Fruit fly (Drosophila melanogaster) whole organism, embryonic: ENCODE results near the gene shv.

Experiments
- Adf1 ChIP-seq: fragments of 200-800 bp; sonication (Bioruptor generic); IDR thresholded peaks from 2 replicates; pipeline ENCODE4 v1.3.6; 2022; ENCODE audit warnings: missing biosample characterization, missing genetic modification characterization
- Aef1 ChIP-seq: fragments of 200-800 bp; sonication (Bioruptor generic); IDR thresholded peaks from 3 replicates; pipeline ENCODE4 v1.3.6; 2022; ENCODE audit warnings: missing biosample characterization, missing genetic modification characterization
- CG10366 ChIP-seq: fragments of 200-800 bp; sonication (Bioruptor generic); IDR thresholded peaks from 2 replicates; pipeline ENCODE4 v1.3.6; 2022; ENCODE audit warnings: missing biosample characterization, missing genetic modification characterization
- CG10959 ChIP-seq: fragments of 200-800 bp; sonication (Bioruptor generic); IDR thresholded peaks from 2 replicates; pipeline ENCODE4 v1.3.6; 2022; ENCODE audit warnings: missing biosample characterization, missing genetic modification characterization
- CG11456 ChIP-seq: fragments of 200-800 bp; sonication (Bioruptor generic); IDR thresholded peaks from 3 replicates; pipeline ENCODE4 v1.3.6; 2022; ENCODE audit warnings: missing biosample characterization, missing genetic modification characterization
- CG14667 ChIP-seq: fragments of 200-800 bp; sonication (Bioruptor generic); IDR thresholded peaks from 2 replicates; pipeline ENCODE4 v1.3.6; 2022; ENCODE audit warnings: missing biosample characterization, missing genetic modification characterization
- CG15514 ChIP-seq: fragments of 200-800 bp; sonication (Bioruptor generic); optimal IDR thresholded peaks from 3 replicates; lab custom pipeline; 2017; ENCODE audit warnings: missing biosample characterization, missing genetic modification characterization, mild to moderate bottlenecking, moderate library complexity, missing genetic modification reagents
- CG15696 ChIP-seq: fragments of 200-800 bp; sonication (Bioruptor generic); optimal IDR thresholded peaks from 2 replicates; lab custom pipeline; 2019; ENCODE audit warnings: missing biosample characterization, mild to moderate bottlenecking, missing genetic modification characterization, moderate library complexity
- CG16779 ChIP-seq: fragments of 200-800 bp; sonication (Bioruptor generic); IDR thresholded peaks from 2 replicates; pipeline ENCODE4 v1.3.6; 2022; ENCODE audit warnings: missing biosample characterization, missing genetic modification characterization
- CG16815 ChIP-seq: fragments of 200-800 bp; sonication (Bioruptor generic); optimal IDR thresholded peaks from 3 replicates; lab custom pipeline; 2017; ENCODE audit warnings: missing biosample characterization, mild to moderate bottlenecking, missing genetic modification characterization
- CG17328 ChIP-seq: fragments of 200-800 bp; sonication (Bioruptor generic); IDR thresholded peaks from 2 replicates; pipeline ENCODE4 v1.3.6; 2022; ENCODE audit warnings: missing biosample characterization, missing genetic modification characterization
- CG17361 ChIP-seq: fragments of 200-800 bp; sonication (Bioruptor generic); IDR thresholded peaks from 3 replicates; pipeline ENCODE4 v1.3.6; 2022; ENCODE audit warnings: missing biosample characterization, missing genetic modification characterization
- CG17612 ChIP-seq: fragments of 200-800 bp; sonication (Bioruptor generic); IDR thresholded peaks from 2 replicates; pipeline ENCODE4 v1.3.6; 2022; ENCODE audit warnings: missing biosample characterization, missing genetic modification characterization
- CG1792 ChIP-seq: fragments of 200-800 bp; sonication (Bioruptor generic); optimal IDR thresholded peaks from 2 replicates; lab custom pipeline; 2016; ENCODE audit warnings: missing biosample characterization, missing genetic modification characterization
- CG2129 ChIP-seq: fragments of 200-800 bp; sonication (Bioruptor generic); IDR thresholded peaks from 2 replicates; pipeline ENCODE4 v1.3.6; 2022; ENCODE audit warnings: missing biosample characterization, missing genetic modification characterization; ENCODE audit not compliant: partially characterized antibody
- CG3281 ChIP-seq: fragments of 200-800 bp; sonication (Bioruptor generic); optimal IDR thresholded peaks from 3 replicates; lab custom pipeline; 2017; ENCODE audit warnings: missing biosample characterization, mild to moderate bottlenecking, missing genetic modification characterization
- CG33557 ChIP-seq: fragments of 200-800 bp; sonication (Bioruptor generic); optimal IDR thresholded peaks from 2 replicates; lab custom pipeline; 2019; ENCODE audit warnings: missing biosample characterization, mild to moderate bottlenecking, missing genetic modification characterization, moderate library complexity
- CG3838 ChIP-seq: fragments of 200-800 bp; sonication (Bioruptor generic); optimal IDR thresholded peaks from 3 replicates; lab custom pipeline; 2016; ENCODE audit warnings: missing biosample characterization, missing genetic modification characterization
- CG43689 ChIP-seq: fragments of 200-800 bp; sonication (Bioruptor generic); IDR thresholded peaks from 2 replicates; pipeline ENCODE4 v1.3.6; 2022; ENCODE audit warnings: missing biosample characterization, missing genetic modification characterization
- CG4404 ChIP-seq: fragments of 200-800 bp; sonication (Bioruptor generic); IDR thresholded peaks from 2 replicates; pipeline ENCODE4 v1.3.6; 2022; ENCODE audit warnings: missing biosample characterization, missing genetic modification characterization
- CG6791 ChIP-seq: fragments of 200-800 bp; sonication (Bioruptor generic); IDR thresholded peaks from 3 replicates; pipeline ENCODE4 v1.3.6; 2022; ENCODE audit warnings: missing biosample characterization, missing genetic modification characterization; ENCODE audit not compliant: partially characterized antibody
- CG8765 ChIP-seq: fragments of 200-800 bp; sonication (Bioruptor generic); IDR thresholded peaks from 2 replicates; pipeline ENCODE4 v1.3.6; 2022; ENCODE audit warnings: missing biosample characterization, missing genetic modification characterization
- CG9797 ChIP-seq: fragments of 200-800 bp; sonication (Bioruptor generic); optimal IDR thresholded peaks from 3 replicates; lab custom pipeline; 2018; ENCODE audit warnings: missing biosample characterization, mild to moderate bottlenecking, missing genetic modification characterization
- CTCF ChIP-seq: fragments of 200-800 bp; sonication (Bioruptor generic); optimal IDR thresholded peaks from 2 replicates; lab custom pipeline; 2017; ENCODE audit warnings: missing biosample characterization, mild to moderate bottlenecking, missing genetic modification characterization, moderate library complexity
- Dfd ChIP-seq, 2 experiments: fragments of >200 bp; optimal IDR thresholded peaks; 2 replicates each; lab custom pipeline; 2017; ENCODE audit warnings: missing biosample characterization in 2 of 2, missing genetic modification characterization in 2 of 2
- GATAe ChIP-seq: fragments of 200-800 bp; sonication (Bioruptor generic); conservative IDR thresholded peaks from 2 replicates; pipeline ENCODE4 v1.3.6; 2022; ENCODE audit warnings: missing biosample characterization, missing genetic modification characterization
- Gug ChIP-seq: fragments of 200-800 bp; sonication (Bioruptor generic); IDR thresholded peaks from 4 replicates; pipeline ENCODE4 v1.3.6; 2022; ENCODE audit warnings: missing biosample characterization, missing genetic modification characterization
- Hsf ChIP-seq: fragments of 200-800 bp; sonication (Bioruptor generic); optimal IDR thresholded peaks from 3 replicates; lab custom pipeline; 2016; ENCODE audit warnings: missing biosample characterization, missing genetic modification characterization
- Lim3 ChIP-seq: fragments of 200-800 bp; sonication (Bioruptor generic); IDR thresholded peaks from 2 replicates; pipeline ENCODE4 v1.3.6; 2022; ENCODE audit warnings: missing biosample characterization, missing genetic modification characterization
- Pdp1 ChIP-seq, 2 experiments: fragments of 200-800 bp; sonication (Bioruptor generic); optimal IDR thresholded peaks; 3 replicates each; lab custom pipeline; 2016; ENCODE audit warnings: missing biosample characterization in 2 of 2, missing genetic modification characterization in 2 of 2, mild to moderate bottlenecking in 1 of 2, moderate library complexity in 1 of 2
- Side ChIP-seq: fragments of 200-800 bp; sonication (Bioruptor generic); optimal IDR thresholded peaks from 2 replicates; lab custom pipeline; 2016; ENCODE audit warnings: missing biosample characterization, missing genetic modification characterization
- cas ChIP-seq: fragments of 200-800 bp; sonication (Bioruptor generic); IDR thresholded peaks from 2 replicates; pipeline ENCODE4 v1.3.6; 2022; ENCODE audit warnings: missing biosample characterization, missing genetic modification characterization
- chif ChIP-seq, 2 experiments: fragments of 200-800 bp; sonication (Bioruptor generic); optimal IDR thresholded peaks; 3 replicates each; lab custom pipeline; 2016; ENCODE audit warnings: missing biosample characterization in 2 of 2, missing genetic modification characterization in 2 of 2
- chm ChIP-seq: fragments of 200-800 bp; sonication (Bioruptor generic); IDR thresholded peaks from 2 replicates; pipeline ENCODE4 v1.3.6; 2022; ENCODE audit warnings: missing biosample characterization, missing genetic modification characterization
- ems ChIP-seq: fragments of 200-800 bp; sonication (Bioruptor generic); optimal IDR thresholded peaks from 3 replicates; lab custom pipeline; 2016; ENCODE audit warnings: missing biosample characterization, missing genetic modification characterization
- en ChIP-seq: fragments of 200-800 bp; sonication (Bioruptor generic); optimal IDR thresholded peaks from 2 replicates; lab custom pipeline; 2016; ENCODE audit warnings: missing biosample characterization, missing genetic modification characterization
- esg ChIP-seq: fragments of 200-800 bp; sonication (Bioruptor generic); conservative IDR thresholded peaks from 2 replicates; pipeline ENCODE4 v1.3.6; 2022; ENCODE audit warnings: missing biosample characterization, missing genetic modification characterization
- fd3F ChIP-seq: fragments of 200-800 bp; sonication (Bioruptor generic); optimal IDR thresholded peaks from 2 replicates; lab custom pipeline; 2018; ENCODE audit warnings: missing biosample characterization, mild to moderate bottlenecking, missing genetic modification characterization, moderate library complexity
- fd96Cb ChIP-seq: fragments of 200-800 bp; sonication (Bioruptor generic); optimal IDR thresholded peaks from 2 replicates; lab custom pipeline; 2018; ENCODE audit warnings: missing biosample characterization, mild to moderate bottlenecking, missing genetic modification characterization, moderate library complexity
- gce ChIP-seq: fragments of 200-800 bp; sonication (Bioruptor generic); IDR thresholded peaks from 3 replicates; pipeline ENCODE4 v1.3.6; 2022; ENCODE audit warnings: missing biosample characterization, missing genetic modification characterization
- gsb ChIP-seq: fragments of 200-800 bp; sonication (Bioruptor generic); IDR thresholded peaks from 2 replicates; pipeline ENCODE4 v1.3.6; 2022; ENCODE audit warnings: missing biosample characterization, missing genetic modification characterization
- hkb ChIP-seq, 2 experiments: fragments of 200-800 bp in 1 of 2; fragments of >200 bp in 1 of 2; sonication (Bioruptor generic) in 1 of 2; IDR thresholded peaks in 1 of 2; optimal IDR thresholded peaks in 1 of 2; 2 replicates each; pipeline versions ENCODE4 v1.3.6 to Lab custom; 2017 to 2022; ENCODE audit warnings: missing biosample characterization in 1 of 2, missing genetic modification characterization in 1 of 2
- jumu ChIP-seq: fragments of 200-800 bp; sonication (Bioruptor generic); optimal IDR thresholded peaks from 3 replicates; lab custom pipeline; 2016; ENCODE audit warnings: missing biosample characterization, missing genetic modification characterization
- onecut ChIP-seq: fragments of 200-800 bp; sonication (Bioruptor generic); IDR thresholded peaks from 2 replicates; pipeline ENCODE4 v1.3.6; 2022; ENCODE audit warnings: missing biosample characterization, missing genetic modification characterization
- schlank ChIP-seq: fragments of 200-800 bp; sonication (Bioruptor generic); optimal IDR thresholded peaks from 2 replicates; lab custom pipeline; 2018; ENCODE audit warnings: missing biosample characterization, mild to moderate bottlenecking, missing genetic modification characterization
- sisA ChIP-seq: fragments of 200-800 bp; sonication (Bioruptor generic); IDR thresholded peaks from 2 replicates; pipeline ENCODE4 v1.3.6; 2022; ENCODE audit warnings: missing biosample characterization, missing genetic modification characterization
- slbo ChIP-seq: fragments of 200-800 bp; sonication (Bioruptor generic); IDR thresholded peaks from 2 replicates; pipeline ENCODE4 v1.3.6; 2022; ENCODE audit warnings: missing biosample characterization, missing genetic modification characterization
- tgo ChIP-seq: fragments of 200-800 bp; sonication (Bioruptor generic); IDR thresholded peaks from 3 replicates; pipeline ENCODE4 v1.3.6; 2022; ENCODE audit warnings: missing biosample characterization, missing genetic modification characterization
- tio ChIP-seq: fragments of 200-800 bp; sonication (Bioruptor generic); optimal IDR thresholded peaks from 2 replicates; lab custom pipeline; 2017; ENCODE audit warnings: missing biosample characterization, missing genetic modification characterization, inconsistent platforms
- ttk ChIP-seq: fragments of 200-800 bp; sonication (Bioruptor generic); IDR thresholded peaks from 2 replicates; pipeline ENCODE4 v2.1.2; 2022; ENCODE audit warnings: missing biosample characterization, missing genetic modification characterization
- tx ChIP-seq: fragments of 200-800 bp; sonication (Bioruptor generic); optimal IDR thresholded peaks from 2 replicates; lab custom pipeline; 2016; ENCODE audit warnings: missing biosample characterization, missing genetic modification characterization

The shv gene

DNA sequence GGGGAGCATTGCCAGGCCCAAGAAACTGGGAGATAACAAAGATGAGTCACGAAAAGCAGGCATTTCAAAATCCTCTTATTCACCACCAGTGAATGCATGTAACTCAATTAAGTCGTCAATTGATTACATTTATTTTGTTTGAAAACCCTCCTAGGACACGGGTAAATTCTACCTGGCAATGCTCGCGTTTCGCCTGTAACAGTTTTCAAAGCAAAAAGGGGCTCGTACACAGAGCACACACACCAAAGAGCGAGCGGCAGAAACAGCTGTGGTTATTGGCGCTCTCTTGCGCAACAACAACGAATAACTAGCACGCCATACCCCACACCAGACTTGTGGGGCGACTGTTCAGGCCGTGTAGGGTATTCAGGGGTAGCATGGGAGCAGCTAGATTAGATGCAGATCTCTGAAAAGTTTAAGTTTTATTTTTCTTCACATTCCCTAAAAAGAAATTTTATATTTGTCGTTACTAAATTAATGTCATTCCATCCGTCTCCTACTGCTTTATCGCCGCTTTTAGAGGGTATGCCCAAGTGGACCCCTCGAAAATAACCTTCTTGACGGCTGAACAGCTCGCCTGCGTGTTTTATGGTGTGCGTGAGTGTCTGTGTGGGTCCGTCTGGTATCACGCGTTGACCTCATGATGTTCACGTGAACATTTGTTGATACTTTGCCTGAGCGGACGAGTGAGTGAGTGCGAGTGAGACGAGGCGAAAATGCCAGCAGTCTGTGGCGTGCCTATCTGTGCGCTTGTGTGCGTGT lies 27.9 kb downstream of the shv start (continued):
- TF ChIP-seq CG10959 (GFP tag; lab: Robert Waterston, UW) = no peak
- peak; percentile 100 for TF ChIP-seq jumu (GFP tag; lab: Kevin White, UChicago)
- peak; percentile 100 for TF ChIP-seq Side (GFP tag; lab: Kevin White, UChicago)
- TF ChIP-seq fd3F = peak; percentile 100
- TF ChIP-seq chif (GFP tag; optimal IDR thresholded peaks at IDR 0.05; lab: Kevin White, UChicago) = peak; percentile 100
- TF ChIP-seq gce = no peak
- TF ChIP-seq Aef1 (GFP tag; lab: Robert Waterston, UW) = no peak
- TF ChIP-seq CG3838 = peak; percentile 100
- TF ChIP-seq CG2129 = no peak
- TF ChIP-seq chm = no peak
- peak; percentile 100 for TF ChIP-seq tio (GFP tag; lab: Kevin White, UChicago)
- peak; percentile 100 for TF ChIP-seq fd96Cb (tag; lab: Kevin White, UChicago)
- no peak for TF ChIP-seq tgo (GFP tag; lab: Robert Waterston, UW)
- TF ChIP-seq CG4404 = no peak
- TF ChIP-seq cas (GFP tag; lab: Robert Waterston, UW) = no peak
- no peak for TF ChIP-seq CG6791 (GFP tag; lab: Robert Waterston, UW)
- TF ChIP-seq CG17612 (GFP tag; lab: Robert Waterston, UW) = no peak
- peak; percentile 100 for TF ChIP-seq CG33557 (GFP tag; lab: Kevin White, UChicago)
- peak; percentile 100 for TF ChIP-seq tx (GFP tag; lab: Kevin White, UChicago)
- no peak for TF ChIP-seq Lim3 (GFP tag; lab: Robert Waterston, UW)
- TF ChIP-seq onecut (GFP tag; lab: Robert Waterston, UW) = peak; percentile 100
- no peak for TF ChIP-seq Adf1 (GFP tag; lab: Robert Waterston, UW)
- peak; percentile 100 for TF ChIP-seq en (GFP tag; lab: Kevin White, UChicago)
- TF ChIP-seq CG17361 = no peak
- peak; percentile 84 for TF ChIP-seq CTCF
- no peak for TF ChIP-seq CG14667 (GFP tag; lab: Robert Waterston, UW)
- no peak for TF ChIP-seq CG10366 (GFP tag; lab: Robert Waterston, UW)
- no peak for TF ChIP-seq ttk (GFP tag; lab: Robert Waterston, UW)
- TF ChIP-seq Pdp1 (GFP tag; optimal IDR thresholded peaks at IDR 0.05; lab: Kevin White, UChicago) = peak; percentile 100
- TF ChIP-seq CG17328 (GFP tag; lab: Robert Waterston, UW) = no peak
- TF ChIP-seq hkb (optimal IDR thresholded peaks at IDR 0.05; lab: Kevin White, UChicago) = peak; percentile 73
- no peak for TF ChIP-seq hkb (GFP tag; IDR thresholded peaks at IDR 0.05; lab: Robert Waterston, UW)
- TF ChIP-seq slbo (GFP tag; lab: Robert Waterston, UW) = no peak
- no peak for TF ChIP-seq GATAe (GFP tag; lab: Robert Waterston, UW)
- TF ChIP-seq CG11456 (GFP tag; lab: Robert Waterston, UW) = no peak
- no peak for TF ChIP-seq CG16779 (GFP tag; lab: Robert Waterston, UW)
- TF ChIP-seq Gug = peak; percentile 100
- TF ChIP-seq gsb (GFP tag; lab: Robert Waterston, UW) = no peak
- peak; percentile 100 for TF ChIP-seq schlank (tag; lab: Kevin White, UChicago)
- TF ChIP-seq CG9797 (GFP tag; lab: Kevin White, UChicago) = peak; percentile 97
- peak; percentile 100 for TF ChIP-seq CG15696
- no peak for TF ChIP-seq sisA (GFP tag; lab: Robert Waterston, UW)
- no peak for TF ChIP-seq CG8765 (GFP tag; lab: Robert Waterston, UW)
- TF ChIP-seq esg = no peak
- no peak for TF ChIP-seq CG43689
- peak in 1 of 2 experiments; percentile 97 for TF ChIP-seq Dfd (GFP tag; optimal IDR thresholded peaks at IDR 0.05; lab: Kevin White, UChicago)
- TF ChIP-seq CG15514 (GFP tag; lab: Kevin White, UChicago) = peak; percentile 97
- peak; percentile 100 for TF ChIP-seq Hsf (GFP tag; lab: Kevin White, UChicago)
- peak; percentile 100 for TF ChIP-seq CG1792 (GFP tag; lab: Kevin White, UChicago)
- TF ChIP-seq CG16815 = peak; percentile 100
- TF ChIP-seq ems = peak; percentile 100
- peak; percentile 100 for TF ChIP-seq CG3281 (GFP tag; lab: Kevin White, UChicago)
